Worm (Caenorhabditis elegans) whole organism, L1 larva: ENCODE results near the gene gcy-21.

ENCODE experiments used
- C34B4.2 ChIP-seq: sonication (generic microtip); optimal IDR thresholded peaks from 2 replicates; lab custom pipeline; 2017; ENCODE audit warnings: mild to moderate bottlenecking, missing genetic modification characterization, missing compliant biosample characterization
- aha-1 ChIP-seq: fragments of 150-350 bp; optimal IDR thresholded peaks from 2 replicates; lab custom pipeline; 2014; ENCODE audit warnings: missing biosample characterization, missing genetic modification characterization
- alr-1 ChIP-seq: fragments of 200-800 bp; sonication (Bioruptor generic); optimal IDR thresholded peaks from 2 replicates; lab custom pipeline; 2018; ENCODE audit warnings: borderline replicate concordance, mild to moderate bottlenecking, missing genetic modification characterization, missing compliant biosample characterization
- nhr-85 ChIP-seq: sonication (generic microtip); peaks from one replicate; lab custom pipeline; 2016; ENCODE audit warnings: missing genetic modification characterization, inconsistent platforms, missing compliant biosample characterization
- sup-37 ChIP-seq: fragments of 200-800 bp; sonication (Bioruptor generic); optimal IDR thresholded peaks from 2 replicates; lab custom pipeline; 2018; ENCODE audit warnings: mild to moderate bottlenecking, missing genetic modification characterization, missing compliant biosample characterization

Gene gcy-21

DNA sequence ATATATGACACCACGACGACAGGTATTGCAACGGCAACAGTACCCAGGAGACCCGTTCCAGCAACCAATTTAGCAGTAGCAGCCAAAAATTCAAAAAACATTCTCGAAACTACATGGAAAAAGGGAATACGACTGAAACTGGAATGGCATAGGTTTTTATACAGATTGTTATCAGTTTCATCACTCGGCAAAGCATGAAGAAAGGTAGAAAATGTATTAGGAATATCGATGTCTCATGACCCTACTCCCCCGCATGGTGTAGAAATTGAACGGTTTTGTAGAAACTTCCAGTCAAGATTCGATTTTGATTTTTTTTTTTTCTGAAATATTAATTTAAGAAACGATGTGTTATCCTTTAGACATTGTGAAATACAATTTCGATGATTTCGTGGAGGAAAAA, 51.5 kb downstream of the gcy-21 start, which contains the start of gene T05A8.2:
TSS of gene T05A8.2 (minus strand) at position 101 of the 400 bp plus-strand sequence.
- TF ChIP-seq aha-1 (tag; lab: Kevin White, UChicago), result no peak
- no peak for TF ChIP-seq C34B4.2 (tag; lab: Kevin White, UChicago)
- no peak for TF ChIP-seq nhr-85 (tag; lab: Kevin White, UChicago)
- TF ChIP-seq sup-37, result no peak
- no peak for TF ChIP-seq alr-1 (tag; lab: Kevin White, UChicago)
